Fruit fly (Drosophila melanogaster) whole organism, embryonic: Measurements from ENCODE around the gene ari-1.

Experiments
- BEAF-32 ChIP-seq: fragments of 200-800 bp; sonication (Bioruptor generic); optimal IDR thresholded peaks from 3 replicates; lab custom pipeline; 2017; ENCODE audit warnings: missing biosample characterization, missing genetic modification characterization, mild to moderate bottlenecking, moderate library complexity, missing genetic modification reagents
- Blimp-1 ChIP-seq: fragments of 200-800 bp; sonication (Bioruptor generic); optimal IDR thresholded peaks from 3 replicates; lab custom pipeline; 2018; ENCODE audit warnings: missing biosample characterization, missing genetic modification characterization, mild to moderate bottlenecking, moderate library complexity, missing genetic modification reagents
- C15 ChIP-seq: fragments of 200-800 bp; sonication (Bioruptor generic); IDR thresholded peaks from 3 replicates; pipeline ENCODE4 v1.3.6; 2022; ENCODE audit warnings: missing biosample characterization, missing genetic modification characterization
- CG10209 ChIP-seq: fragments of 200-800 bp; sonication (Bioruptor generic); optimal IDR thresholded peaks from 3 replicates; lab custom pipeline; 2017; ENCODE audit warnings: missing biosample characterization, mild to moderate bottlenecking, missing genetic modification characterization, missing genetic modification reagents
- CG10267 ChIP-seq: fragments of 200-800 bp; sonication (Bioruptor generic); optimal IDR thresholded peaks from 2 replicates; lab custom pipeline; 2018; ENCODE audit warnings: missing biosample characterization, mild to moderate bottlenecking, missing genetic modification characterization, moderate library complexity
- CG10366 ChIP-seq: fragments of 200-800 bp; sonication (Bioruptor generic); IDR thresholded peaks from 2 replicates; pipeline ENCODE4 v1.3.6; 2022; ENCODE audit warnings: missing biosample characterization, missing genetic modification characterization
- CG10543 ChIP-seq: fragments of 200-800 bp; sonication (Bioruptor generic); optimal IDR thresholded peaks from 3 replicates; lab custom pipeline; 2017; ENCODE audit warnings: missing biosample characterization, mild to moderate bottlenecking, missing genetic modification characterization, moderate library complexity
- CG11456 ChIP-seq: fragments of 200-800 bp; sonication (Bioruptor generic); IDR thresholded peaks from 3 replicates; pipeline ENCODE4 v1.3.6; 2022; ENCODE audit warnings: missing biosample characterization, missing genetic modification characterization
- CG11695 ChIP-seq: fragments of 200-800 bp; sonication (Bioruptor generic); IDR thresholded peaks from 3 replicates; pipeline ENCODE4 v1.3.6; 2022; ENCODE audit warnings: missing biosample characterization, missing genetic modification characterization
- CG13624 ChIP-seq: fragments of 200-800 bp; sonication (Bioruptor generic); optimal IDR thresholded peaks from 2 replicates; lab custom pipeline; 2016; ENCODE audit warnings: missing biosample characterization, missing genetic modification characterization
- CG14710 ChIP-seq: fragments of 200-800 bp; sonication (Bioruptor generic); optimal IDR thresholded peaks from 3 replicates; lab custom pipeline; 2019; ENCODE audit warnings: missing biosample characterization, mild to moderate bottlenecking, missing genetic modification characterization, moderate library complexity
- CG15269 ChIP-seq: fragments of 200-800 bp; sonication (Bioruptor generic); optimal IDR thresholded peaks from 2 replicates; lab custom pipeline; 2018; ENCODE audit warnings: missing biosample characterization, mild to moderate bottlenecking, missing genetic modification characterization, moderate library complexity
- CG1602 ChIP-seq: fragments of 200-800 bp; sonication (Bioruptor generic); optimal IDR thresholded peaks from 3 replicates; lab custom pipeline; 2016; ENCODE audit warnings: missing biosample characterization, missing genetic modification characterization
- CG16815 ChIP-seq: fragments of 200-800 bp; sonication (Bioruptor generic); optimal IDR thresholded peaks from 3 replicates; lab custom pipeline; 2017; ENCODE audit warnings: missing biosample characterization, mild to moderate bottlenecking, missing genetic modification characterization
- CG17385 ChIP-seq: fragments of 200-800 bp; sonication (Bioruptor generic); optimal IDR thresholded peaks from 3 replicates; lab custom pipeline; 2018; ENCODE audit warnings: missing biosample characterization, mild to moderate bottlenecking, missing genetic modification characterization
- CG2712 ChIP-seq: fragments of 200-800 bp; optimal IDR thresholded peaks from 3 replicates; lab custom pipeline; 2019; ENCODE audit warnings: missing biosample characterization, mild to moderate bottlenecking, missing genetic modification characterization, moderate library complexity
- CG2889 ChIP-seq: fragments of 200-800 bp; sonication (Bioruptor generic); IDR thresholded peaks from 3 replicates; pipeline ENCODE4 v1.3.6; 2022; ENCODE audit warnings: missing biosample characterization, missing genetic modification characterization
- CG3407 ChIP-seq: fragments of 200-800 bp; sonication (Bioruptor generic); optimal IDR thresholded peaks from 2 replicates; lab custom pipeline; 2018; ENCODE audit warnings: missing biosample characterization, mild to moderate bottlenecking, missing genetic modification characterization
- CG4730 ChIP-seq: fragments of 200-800 bp; sonication (Bioruptor generic); IDR thresholded peaks from 2 replicates; pipeline ENCODE4 v1.3.6; 2022; ENCODE audit warnings: missing biosample characterization, missing genetic modification characterization
- CG8388 ChIP-seq: fragments of 200-800 bp; sonication (Bioruptor generic); optimal IDR thresholded peaks from 2 replicates; lab custom pipeline; 2019; ENCODE audit warnings: missing biosample characterization, mild to moderate bottlenecking, missing genetic modification characterization, moderate library complexity
- CG9215 ChIP-seq: fragments of 200-800 bp; sonication (Bioruptor generic); IDR thresholded peaks from 2 replicates; pipeline ENCODE4 v1.3.6; 2022; ENCODE audit warnings: missing biosample characterization, missing genetic modification characterization
- Doc3 ChIP-seq: fragments of 200-800 bp; sonication (Bioruptor generic); IDR thresholded peaks from 3 replicates; pipeline ENCODE4 v1.3.6; 2022; ENCODE audit warnings: missing biosample characterization, missing genetic modification characterization; ENCODE audit not compliant: partially characterized antibody
- ERR ChIP-seq: fragments of 200-800 bp; sonication (Bioruptor generic); optimal IDR thresholded peaks from 2 replicates; lab custom pipeline; 2016; ENCODE audit warnings: missing biosample characterization, missing genetic modification characterization
- HLH4C ChIP-seq: fragments of 200-800 bp; sonication (Bioruptor generic); IDR thresholded peaks from 3 replicates; pipeline ENCODE4 v1.3.6; 2022; ENCODE audit warnings: missing biosample characterization, missing genetic modification characterization; ENCODE audit not compliant: partially characterized antibody
- Hmr ChIP-seq: fragments of 200-800 bp; sonication (Bioruptor generic); optimal IDR thresholded peaks from 3 replicates; lab custom pipeline; 2017; ENCODE audit warnings: mild to moderate bottlenecking, missing biosample characterization, missing genetic modification reagents, missing genetic modification characterization
- Rx ChIP-seq: fragments of 200-800 bp; sonication (Bioruptor generic); IDR thresholded peaks from 2 replicates; pipeline ENCODE4 v1.3.6; 2022; ENCODE audit warnings: missing biosample characterization, missing genetic modification characterization
- Stat92E ChIP-seq, 3 experiments: fragments of >200 bp in 2 of 3; fragments of 200-800 bp in 1 of 3; sonication (Bioruptor generic) in 1 of 3; optimal IDR thresholded peaks; 2 replicates each; lab custom pipeline; 2017 to 2019; ENCODE audit warnings: missing biosample characterization in 3 of 3, missing genetic modification characterization in 3 of 3, mild to moderate bottlenecking in 1 of 3, moderate library complexity in 1 of 3
- Tbp ChIP-seq: fragments of >200 bp; optimal IDR thresholded peaks from 2 replicates; lab custom pipeline; 2018; ENCODE audit warnings: missing biosample characterization, missing genetic modification characterization
- Usf ChIP-seq: fragments of 200-800 bp; sonication (Bioruptor generic); optimal IDR thresholded peaks from 2 replicates; lab custom pipeline; 2017; ENCODE audit warnings: missing genotype, missing biosample characterization, missing genetic modification characterization
- ab ChIP-seq: fragments of 200-800 bp; sonication (Bioruptor generic); optimal IDR thresholded peaks from 2 replicates; lab custom pipeline; 2016; ENCODE audit warnings: missing biosample characterization, missing genetic modification characterization
- ase ChIP-seq: fragments of 200-800 bp; sonication (Bioruptor generic); IDR thresholded peaks from 3 replicates; pipeline ENCODE4 v1.3.6; 2022; ENCODE audit warnings: missing biosample characterization, missing genetic modification characterization
- bowl ChIP-seq: fragments of 200-800 bp; sonication (Bioruptor generic); IDR thresholded peaks from 2 replicates; pipeline ENCODE4 v1.3.6; 2022; ENCODE audit warnings: missing biosample characterization, missing genetic modification characterization
- cas ChIP-seq: fragments of 200-800 bp; sonication (Bioruptor generic); IDR thresholded peaks from 2 replicates; pipeline ENCODE4 v1.3.6; 2022; ENCODE audit warnings: missing biosample characterization, missing genetic modification characterization
- crc ChIP-seq: fragments of 200-800 bp; sonication (Bioruptor generic); optimal IDR thresholded peaks from 2 replicates; lab custom pipeline; 2016; ENCODE audit warnings: missing biosample characterization, missing genetic modification characterization
- crp ChIP-seq, 2 experiments: fragments of 200-800 bp; sonication (Bioruptor generic); optimal IDR thresholded peaks; 2 replicates in 1 of 2; 3 replicates in 1 of 2; lab custom pipeline; 2017; ENCODE audit warnings: missing biosample characterization in 2 of 2, missing genetic modification characterization in 2 of 2, mild to moderate bottlenecking in 1 of 2, moderate library complexity in 1 of 2
- da ChIP-seq: fragments of 200-800 bp; sonication (Bioruptor generic); optimal IDR thresholded peaks from 2 replicates; lab custom pipeline; 2016; ENCODE audit warnings: missing biosample characterization, missing genetic modification characterization
- dan ChIP-seq: fragments of 200-800 bp; sonication (Bioruptor generic); IDR thresholded peaks from 2 replicates; pipeline ENCODE4 v1.3.6; 2022; ENCODE audit warnings: missing biosample characterization, missing genetic modification characterization
- fu2 ChIP-seq: fragments of 200-800 bp; sonication (Bioruptor generic); optimal IDR thresholded peaks from 2 replicates; lab custom pipeline; 2016; ENCODE audit warnings: missing biosample characterization, missing genetic modification characterization
- grn ChIP-seq: fragments of 200-800 bp; sonication (Bioruptor generic); optimal IDR thresholded peaks from 3 replicates; lab custom pipeline; 2017; ENCODE audit warnings: missing biosample characterization, missing genetic modification characterization
- knrl ChIP-seq: fragments of 200-800 bp; sonication (Bioruptor generic); IDR thresholded peaks from 3 replicates; pipeline ENCODE4 v1.3.6; 2022; ENCODE audit warnings: missing biosample characterization, missing genetic modification characterization; ENCODE audit not compliant: partially characterized antibody
- otp ChIP-seq: fragments of 200-800 bp; sonication (Bioruptor generic); IDR thresholded peaks from 3 replicates; pipeline ENCODE4, ENCODE4 v1.3.6; 2022; ENCODE audit warnings: missing biosample characterization, missing genetic modification characterization
- pan ChIP-seq, 4 experiments: fragments of >200 bp in 3 of 4; fragments of 200-800 bp in 1 of 4; sonication (Bioruptor generic) in 1 of 4; optimal IDR thresholded peaks in 3 of 4; IDR thresholded peaks in 1 of 4; 2 replicates each; pipeline versions ENCODE4 v1.3.6 to Lab custom; 2017 to 2022; ENCODE audit warnings: missing biosample characterization in 2 of 4, missing genetic modification characterization in 2 of 4, mixed read lengths in 1 of 4
- pfk ChIP-seq: fragments of 200-800 bp; sonication (Bioruptor generic); optimal IDR thresholded peaks from 2 replicates; lab custom pipeline; 2018; ENCODE audit warnings: missing biosample characterization, mild to moderate bottlenecking, missing genetic modification characterization, moderate library complexity
- pho ChIP-seq: fragments of 200-800 bp; sonication (Bioruptor generic); optimal IDR thresholded peaks from 2 replicates; lab custom pipeline; 2016; ENCODE audit warnings: missing biosample characterization, missing genetic modification characterization
- pnt ChIP-seq: fragments of 200-800 bp; sonication (Bioruptor generic); optimal IDR thresholded peaks from 3 replicates; lab custom pipeline; 2016; ENCODE audit warnings: missing biosample characterization, missing genetic modification characterization
- prd ChIP-seq, 3 experiments: fragments of >200 bp in 2 of 3; fragments of 200-800 bp in 1 of 3; sonication (Bioruptor generic) in 1 of 3; optimal IDR thresholded peaks in 2 of 3; IDR thresholded peaks in 1 of 3; 2 replicates in 2 of 3; 3 replicates in 1 of 3; pipeline versions ENCODE4 v1.3.6 to Lab custom; 2017 to 2022; ENCODE audit warnings: missing biosample characterization in 1 of 3, missing genetic modification characterization in 1 of 3
- sens ChIP-seq: fragments of 200-800 bp; sonication (Bioruptor generic); peaks from one replicate; lab custom pipeline; 2016; ENCODE audit warnings: missing biosample characterization, missing genetic modification characterization
- vvl ChIP-seq: fragments of 200-800 bp; sonication (Bioruptor generic); IDR thresholded peaks from 2 replicates; pipeline ENCODE4 v1.3.6; 2022; ENCODE audit warnings: missing biosample characterization, missing genetic modification characterization

Gene ari-1

dm6 chrX:18090333-18090732, 47.3 kb downstream of the ari-1 start, which contains the start of gene Swt1 (continued):
- TF ChIP-seq CG10543 (GFP tag; lab: Kevin White, UChicago), result no peak
- no peak for TF ChIP-seq pho
- no peak for TF ChIP-seq pfk
- peak; percentile 52 for TF ChIP-seq sens (GFP tag; lab: Kevin White, UChicago)
- TF ChIP-seq Hmr (GFP tag; lab: Kevin White, UChicago), result peak; percentile 13
- no peak for TF ChIP-seq CG11695 (GFP tag; lab: Robert Waterston, UW)
- no peak for TF ChIP-seq CG16815
- no peak for TF ChIP-seq pan (optimal IDR thresholded peaks at IDR 0.05; lab: Kevin White, UChicago)
- TF ChIP-seq pan (GFP tag; optimal IDR thresholded peaks at IDR 0.05 in 1 of 2, IDR thresholded peaks at IDR 0.05 in 1 of 2), result no peak
- TF ChIP-seq Usf, result no peak
- no peak for TF ChIP-seq CG2889 (GFP tag; lab: Robert Waterston, UW)
- TF ChIP-seq CG17385 (GFP tag; lab: Kevin White, UChicago), result no peak
- TF ChIP-seq CG2712, result peak; percentile 17
- TF ChIP-seq CG1602 (GFP tag; lab: Kevin White, UChicago), result no peak
- no peak for TF ChIP-seq Stat92E (GFP tag; optimal IDR thresholded peaks at IDR 0.05; lab: Kevin White, UChicago)
- TF ChIP-seq BEAF-32 (GFP tag; lab: Kevin White, UChicago), result peak; percentile 81
- TF ChIP-seq Tbp (GFP tag; lab: Kevin White, UChicago), result no peak
- no peak for TF ChIP-seq CG3407
- no peak for TF ChIP-seq C15 (GFP tag; lab: Robert Waterston, UW)
- peak; percentile 90 for TF ChIP-seq knrl (GFP tag; lab: Robert Waterston, UW)
- no peak for TF ChIP-seq cas (GFP tag; lab: Robert Waterston, UW)

dm6 chrX:18088432-18088831, 49.2 kb downstream of the ari-1 start, which contains the start of gene CG7536:
TSS of gene CG7536 (minus strand) at chrX:18088532.
- TF ChIP-seq CG11456 (GFP tag; lab: Robert Waterston, UW) (no peak), HLH4C (GFP tag; lab: Robert Waterston, UW) (no peak), crp (GFP tag; optimal IDR thresholded peaks at IDR 0.05; lab: Kevin White, UChicago) (no peak), otp (GFP tag; lab: Robert Waterston, UW) (no peak)
- TF ChIP-seq, all 482 proteins: peak for 0

- TF ChIP-seq Doc3 (GFP tag; lab: Robert Waterston, UW), result no peak
- peak; percentile 75 for TF ChIP-seq CG10209 (GFP tag; lab: Kevin White, UChicago)
- TF ChIP-seq pnt (GFP tag; lab: Kevin White, UChicago), result peak; percentile 82
- no peak for TF ChIP-seq dan
- peak; percentile 58; the same call in 1 of the 2 replicates for TF ChIP-seq CG4730
- TF ChIP-seq CG10366 (GFP tag; lab: Robert Waterston, UW), result peak; percentile 20; the same call in 1 of the 2 replicates
- peak; percentile 93 for TF ChIP-seq CG10267 (tag; lab: Kevin White, UChicago)
- peak; percentile 61 for TF ChIP-seq crc (GFP tag; lab: Kevin White, UChicago)
- TF ChIP-seq CG15269 (tag; lab: Kevin White, UChicago), result peak; percentile 69
- TF ChIP-seq pho, result peak; percentile 73
- no peak for TF ChIP-seq Rx
- peak; percentile 6 for TF ChIP-seq da (GFP tag; lab: Kevin White, UChicago)
- no peak for TF ChIP-seq bowl (GFP tag; lab: Robert Waterston, UW)
- TF ChIP-seq CG8388, result peak; percentile 54
- TF ChIP-seq CG9215 (GFP tag; lab: Robert Waterston, UW), result peak; percentile 67
- TF ChIP-seq vvl, result no peak; the same call in none of the 2 replicates
- TF ChIP-seq fu2 (GFP tag; lab: Kevin White, UChicago), result peak; percentile 47
- 0 out of 3 replicates have a peak, but pooled peaks have one; percentile 26 for TF ChIP-seq ase (GFP tag; lab: Robert Waterston, UW)
- TF ChIP-seq prd (optimal IDR thresholded peaks at IDR 0.05; lab: Kevin White, UChicago), result no peak
- TF ChIP-seq prd (GFP tag; IDR thresholded peaks at IDR 0.05; lab: Robert Waterston, UW), result peak; percentile 71
- peak; percentile 74 for TF ChIP-seq CG14710 (tag; lab: Kevin White, UChicago)
- peak; percentile 64 for TF ChIP-seq ERR
- peak; percentile 89 for TF ChIP-seq CG13624 (GFP tag; lab: Kevin White, UChicago)
- peak; percentile 22 for TF ChIP-seq ab
- peak; percentile 55 for TF ChIP-seq Blimp-1 (GFP tag; lab: Kevin White, UChicago)
- TF ChIP-seq grn (GFP tag; lab: Kevin White, UChicago), result peak; percentile 27
Measured at dm6 chrX:18085470-18085797, 52.1 kb downstream of the ari-1 start, which contains the start of gene Ada3. TSS of gene Ada3 (plus strand) at chrX:18085761.
